Fruit fly (Drosophila melanogaster) whole organism, wandering third instar larva: ENCODE measurements around the gene Grl62b.

Experiments used
- Abd-B ChIP-seq: fragments of >200 bp; optimal IDR thresholded peaks from 2 replicates; lab custom pipeline; 2017; ENCODE audit warnings: missing biosample characterization, missing genetic modification characterization
- CG9705 ChIP-seq: fragments of 200-800 bp; sonication (Bioruptor generic); optimal IDR thresholded peaks from 2 replicates; lab custom pipeline; 2018; ENCODE audit warnings: missing biosample characterization, mild to moderate bottlenecking, missing genetic modification characterization
- CrebA ChIP-seq: fragments of 200-800 bp; sonication (Bioruptor generic); optimal IDR thresholded peaks from 2 replicates; lab custom pipeline; 2016; ENCODE audit warnings: missing biosample characterization, mild to moderate bottlenecking, missing genetic modification characterization, borderline replicate concordance
- Dfd ChIP-seq: fragments of >200 bp; optimal IDR thresholded peaks from 2 replicates; lab custom pipeline; 2017; ENCODE audit warnings: missing biosample characterization, missing genetic modification characterization
- Hnf4 ChIP-seq: fragments of 200-800 bp; sonication (Bioruptor generic); optimal IDR thresholded peaks from 2 replicates; lab custom pipeline; 2016; ENCODE audit warnings: missing biosample characterization, mild to moderate bottlenecking, missing genetic modification characterization
- Hr78 ChIP-seq: fragments of >200 bp; optimal IDR thresholded peaks from 2 replicates; lab custom pipeline; 2017; ENCODE audit warnings: missing biosample characterization, missing genetic modification characterization
- Hr83 ChIP-seq: fragments of 200-300 bp; sonication (Bioruptor generic); optimal IDR thresholded peaks from 2 replicates; lab custom pipeline; 2016; ENCODE audit warnings: missing biosample characterization, mild to moderate bottlenecking, missing genetic modification characterization, moderate library complexity; ENCODE audit not compliant: poor library complexity, severe bottlenecking
- Jra ChIP-seq: sonication (Bioruptor generic); optimal IDR thresholded peaks from 2 replicates; lab custom pipeline; 2016; ENCODE audit warnings: missing biosample characterization, missing genetic modification characterization
- Mio ChIP-seq: sonication (Bioruptor generic); optimal IDR thresholded peaks from 2 replicates; lab custom pipeline; 2016; ENCODE audit warnings: missing biosample characterization, missing genetic modification characterization
- Myc ChIP-seq: fragments of >200 bp; optimal IDR thresholded peaks from 2 replicates; lab custom pipeline; 2017
- N ChIP-seq: fragments of >200 bp; optimal IDR thresholded peaks from 2 replicates; lab custom pipeline; 2018; ENCODE audit warnings: missing biosample characterization, missing external identifiers, missing genetic modification characterization
- OdsH ChIP-seq: fragments of 200-800 bp; sonication (Bioruptor generic); optimal IDR thresholded peaks from 2 replicates; lab custom pipeline; 2016; ENCODE audit warnings: missing biosample characterization, mild to moderate bottlenecking, missing genetic modification characterization
- Rel ChIP-seq, 2 experiments: fragments of 200-800 bp; sonication (Bioruptor generic) in 1 of 2; optimal IDR thresholded peaks; 2 replicates in 1 of 2; 3 replicates in 1 of 2; lab custom pipeline; 2016 to 2019; ENCODE audit warnings: mild to moderate bottlenecking in 2 of 2, missing biosample characterization in 2 of 2, missing genetic modification characterization in 2 of 2, moderate library complexity in 1 of 2
- Sp1 ChIP-seq: fragments of 200-800 bp; sonication (Bioruptor generic); optimal IDR thresholded peaks from 3 replicates; lab custom pipeline; 2019; ENCODE audit warnings: missing biosample characterization, mild to moderate bottlenecking, missing genetic modification characterization, moderate library complexity
- Vsx2 ChIP-seq: fragments of 200-300, 225-300 bp; sonication (Bioruptor generic); optimal IDR thresholded peaks from 2 replicates; lab custom pipeline; 2018; ENCODE audit warnings: missing biosample characterization, missing genetic modification characterization; ENCODE audit not compliant: partially characterized antibody
- br ChIP-seq: fragments of 200-800 bp; sonication (Bioruptor generic); optimal IDR thresholded peaks from 2 replicates; lab custom pipeline; 2016; ENCODE audit warnings: missing biosample characterization, missing genetic modification characterization
- dl ChIP-seq, 2 experiments: fragments of 175-275, 200-275 bp in 1 of 2; fragments of 200-275 bp in 1 of 2; sonication (Bioruptor generic); optimal IDR thresholded peaks; lab custom pipeline; 2018; ENCODE audit warnings: mild to moderate bottlenecking in 2 of 2, missing biosample characterization in 2 of 2, missing genetic modification characterization in 2 of 2, moderate library complexity in 2 of 2; ENCODE audit not compliant: partially characterized antibody in 2 of 2, insufficient read depth in 1 of 2
- dmrt93B ChIP-seq: fragments of 200-800 bp; sonication (Bioruptor generic); optimal IDR thresholded peaks from 2 replicates; lab custom pipeline; 2018; ENCODE audit warnings: missing biosample characterization, mild to moderate bottlenecking, missing genetic modification characterization
- dsf ChIP-seq: sonication (Bioruptor generic); optimal IDR thresholded peaks from 2 replicates; lab custom pipeline; 2016; ENCODE audit warnings: missing biosample characterization, missing genetic modification characterization, borderline replicate concordance
- ey ChIP-seq: fragments of 200-800 bp; sonication (Bioruptor generic); optimal IDR thresholded peaks from 2 replicates; lab custom pipeline; 2016; ENCODE audit warnings: missing biosample characterization, missing genetic modification characterization
- foxo ChIP-seq, 2 experiments: fragments of 200-800 bp; sonication (Bioruptor generic); optimal IDR thresholded peaks; 2 replicates in 1 of 2; 3 replicates in 1 of 2; lab custom pipeline; 2016 to 2017; ENCODE audit warnings: missing biosample characterization in 2 of 2, missing genetic modification characterization in 2 of 2
- h ChIP-seq: fragments of 200-800 bp; sonication (Bioruptor generic); optimal IDR thresholded peaks from 3 replicates; lab custom pipeline; 2016; ENCODE audit warnings: missing biosample characterization, mild to moderate bottlenecking, missing genetic modification characterization
- jim ChIP-seq: fragments of 175-275, 200-325 bp; sonication (Bioruptor generic); optimal IDR thresholded peaks from 2 replicates; lab custom pipeline; 2016; ENCODE audit warnings: missing biosample characterization, mild to moderate bottlenecking, missing genetic modification characterization
- pan ChIP-seq: fragments of >200 bp; optimal IDR thresholded peaks from 2 replicates; lab custom pipeline; 2017
- psq ChIP-seq: fragments of 200-800 bp; sonication (Bioruptor generic); optimal IDR thresholded peaks from 3 replicates; lab custom pipeline; 2017; ENCODE audit warnings: missing biosample characterization, mild to moderate bottlenecking, missing genetic modification characterization, moderate library complexity
- rgr ChIP-seq: fragments of 200-800 bp; sonication (Bioruptor generic); optimal IDR thresholded peaks from 3 replicates; lab custom pipeline; 2016; ENCODE audit warnings: missing biosample characterization, mild to moderate bottlenecking, missing genetic modification characterization
- sage ChIP-seq: fragments of 200-800 bp; sonication (Bioruptor generic); optimal IDR thresholded peaks from 2 replicates; lab custom pipeline; 2016; ENCODE audit warnings: missing biosample characterization, mild to moderate bottlenecking, missing genetic modification characterization
- sv ChIP-seq: fragments of 200-800 bp; sonication (Bioruptor generic); optimal IDR thresholded peaks from 3 replicates; lab custom pipeline; 2016; ENCODE audit warnings: missing biosample characterization, missing genetic modification characterization
- tai ChIP-seq: sonication (Bioruptor generic); optimal IDR thresholded peaks from 2 replicates; lab custom pipeline; 2016; ENCODE audit warnings: missing biosample characterization, missing genetic modification characterization
- usp ChIP-seq: fragments of >200 bp; optimal IDR thresholded peaks from 2 replicates; lab custom pipeline; 2017; ENCODE audit warnings: missing biosample characterization, missing genetic modification characterization
- woc ChIP-seq: sonication (Bioruptor generic); optimal IDR thresholded peaks from 2 replicates; lab custom pipeline; 2016; ENCODE audit warnings: missing biosample characterization, mild to moderate bottlenecking, missing genetic modification characterization

Gene Grl62b

DNA sequence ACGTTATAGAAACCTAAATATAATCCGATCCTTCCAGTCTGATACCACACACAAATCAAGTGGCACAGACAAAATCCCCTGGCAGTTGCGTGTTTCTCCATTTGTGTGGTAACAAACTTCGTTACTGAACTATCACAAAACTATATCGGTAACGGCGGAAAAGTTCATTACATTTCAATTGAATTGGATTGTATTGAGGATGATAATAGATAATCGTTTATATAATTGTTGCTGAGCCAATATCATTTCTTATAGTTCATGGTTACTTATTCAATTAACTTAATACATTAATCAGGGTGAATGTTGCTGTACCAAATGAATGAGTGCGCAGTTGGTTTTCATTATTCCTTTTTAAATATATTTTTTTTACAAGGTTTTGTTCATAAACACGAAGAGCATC, at the start of gene Grl62b:
Grl62b (minus strand) TSS at position 101 of the 400 bp plus-strand sequence.
- TF ChIP-seq ey (GFP tag; lab: Kevin White, UChicago): no peak

DNA sequence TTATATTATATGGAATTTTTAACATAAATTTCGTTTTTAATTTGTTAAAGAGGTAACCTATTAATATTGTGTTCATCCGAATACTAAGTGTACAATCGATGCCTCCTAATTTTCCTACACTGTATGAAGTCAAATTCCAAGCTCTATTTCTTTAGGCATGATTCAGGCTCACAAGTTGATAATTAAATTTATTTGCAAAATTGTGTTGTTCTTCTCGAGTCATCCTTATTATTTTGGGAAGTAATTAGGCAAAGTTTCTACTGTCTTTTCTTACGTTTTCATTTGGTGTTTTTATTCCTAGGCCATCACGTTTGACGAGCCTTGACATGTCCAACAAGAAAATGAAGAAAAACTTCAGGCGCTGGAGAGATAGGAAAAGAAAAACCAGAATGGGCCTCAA, 14.9 kb upstream of the Grl62b start, which contains the start of gene CG42355:
CG42355 (minus strand) TSS at position 101 of the 400 bp plus-strand sequence.
- no peak for TF ChIP-seq OdsH (GFP tag; lab: Kevin White, UChicago)
- TF ChIP-seq tai (GFP tag; lab: Kevin White, UChicago): no peak
- TF ChIP-seq, all 38 proteins: peak for 0

DNA sequence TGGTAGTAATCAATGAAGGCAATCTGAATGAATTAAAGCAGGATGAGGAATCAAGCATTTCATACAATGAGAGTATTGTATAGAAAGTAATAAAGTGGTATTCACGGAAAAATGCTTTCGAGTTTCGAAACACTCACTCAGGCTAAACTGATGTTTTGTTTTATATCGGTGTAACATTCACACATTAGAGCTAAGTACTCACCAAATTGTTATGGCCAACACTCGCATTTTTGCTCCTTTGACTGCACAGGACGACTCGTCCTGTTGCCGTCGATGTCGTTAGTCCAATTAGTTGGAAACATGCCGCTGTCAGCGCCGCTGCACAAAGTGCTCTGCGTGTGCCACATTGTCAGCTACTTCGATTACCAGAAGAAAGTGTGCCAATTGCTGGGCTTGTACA, 3.5 kb upstream of the Grl62b start, which contains the start of gene Grl62c:
Grl62c (plus strand) TSS at position 301 of the 400 bp plus-strand sequence.
- TF ChIP-seq Hr83 (GFP tag; lab: Kevin White, UChicago): no peak
- TF ChIP-seq Hnf4: no peak
- TF ChIP-seq tai (GFP tag; lab: Kevin White, UChicago): no peak
- TF ChIP-seq woc (GFP tag; lab: Kevin White, UChicago): no peak
- no peak for TF ChIP-seq br (GFP tag; lab: Kevin White, UChicago)
- TF ChIP-seq foxo (GFP tag; optimal IDR thresholded peaks at IDR 0.05; lab: Kevin White, UChicago): no peak
- no peak for TF ChIP-seq psq (GFP tag; lab: Kevin White, UChicago)
- no peak for TF ChIP-seq Mio
- TF ChIP-seq OdsH (GFP tag; lab: Kevin White, UChicago): no peak
- TF ChIP-seq jim (GFP tag; lab: Kevin White, UChicago): no peak
- no peak for TF ChIP-seq Rel (GFP tag; optimal IDR thresholded peaks at IDR 0.05; lab: Kevin White, UChicago)
- TF ChIP-seq Rel (tag; optimal IDR thresholded peaks at IDR 0.05; lab: Kevin White, UChicago): no peak
- no peak for TF ChIP-seq Vsx2

DNA sequence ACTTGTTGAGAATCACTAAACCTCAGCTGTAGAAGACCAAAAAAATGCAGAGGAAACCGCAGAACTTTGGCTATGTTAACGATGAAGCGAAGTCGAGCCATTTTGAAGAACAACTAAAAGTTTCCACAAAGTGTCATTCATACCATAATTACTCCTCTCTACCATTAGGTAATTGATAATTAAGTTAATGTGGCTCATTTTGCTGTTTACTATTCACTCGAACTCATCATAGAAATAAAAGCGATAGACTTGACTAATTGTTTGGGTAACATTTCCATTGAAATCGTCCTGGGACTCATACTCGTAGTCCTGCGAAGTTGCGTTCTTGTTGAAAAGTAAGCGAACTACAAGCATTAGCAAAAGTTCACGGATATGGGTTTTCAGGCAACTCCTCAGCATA, 1.3 kb downstream of the Grl62b start, which contains the start of gene Grl62a:
Grl62a (minus strand) TSS at position 101 of the 400 bp plus-strand sequence.
- TF ChIP-seq sage (GFP tag; lab: Kevin White, UChicago) (no peak), Hr78 (GFP tag; lab: Kevin White, UChicago) (no peak), pan (lab: Kevin White, UChicago) (no peak), Myc (no peak), Dfd (no peak)

DNA sequence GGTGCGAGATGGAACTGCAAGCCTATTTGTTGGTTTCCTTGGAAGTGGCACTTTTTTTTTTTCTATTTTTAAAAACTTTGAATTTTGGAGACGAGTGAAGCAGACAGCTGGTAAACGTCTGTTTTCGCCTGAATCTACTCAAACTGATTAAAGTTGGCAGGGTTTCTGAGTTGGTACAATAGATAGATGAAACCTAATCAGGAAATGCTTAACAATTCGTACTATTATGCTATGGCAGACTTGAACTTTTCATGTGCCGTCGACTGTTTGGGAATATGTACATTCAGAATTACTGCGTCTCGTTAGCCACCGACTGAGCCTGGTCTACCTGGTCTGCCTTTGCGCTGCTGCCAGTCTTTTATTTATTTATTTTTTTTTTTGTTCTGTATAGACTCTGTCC, 17.6 kb downstream of the Grl62b start, which contains the start of gene CG42841:
CG42841 (minus strand) TSS at position 101 of the 400 bp plus-strand sequence.
- TF ChIP-seq Hr78 (GFP tag; lab: Kevin White, UChicago) (no peak), h (GFP tag; lab: Kevin White, UChicago) (no peak), OdsH (GFP tag; lab: Kevin White, UChicago) (no peak), Vsx2 (no peak), dsf (GFP tag; lab: Kevin White, UChicago) (no peak), Abd-B (no peak), foxo (GFP tag; optimal IDR thresholded peaks at IDR 0.05; lab: Kevin White, UChicago) (no peak), Sp1 (no peak), N (GFP tag; lab: Kevin White, UChicago) (no peak), dmrt93B (GFP tag; lab: Kevin White, UChicago) (no peak), CrebA (GFP tag; lab: Kevin White, UChicago) (no peak), CG9705 (GFP tag; lab: Kevin White, UChicago) (no peak)

DNA sequence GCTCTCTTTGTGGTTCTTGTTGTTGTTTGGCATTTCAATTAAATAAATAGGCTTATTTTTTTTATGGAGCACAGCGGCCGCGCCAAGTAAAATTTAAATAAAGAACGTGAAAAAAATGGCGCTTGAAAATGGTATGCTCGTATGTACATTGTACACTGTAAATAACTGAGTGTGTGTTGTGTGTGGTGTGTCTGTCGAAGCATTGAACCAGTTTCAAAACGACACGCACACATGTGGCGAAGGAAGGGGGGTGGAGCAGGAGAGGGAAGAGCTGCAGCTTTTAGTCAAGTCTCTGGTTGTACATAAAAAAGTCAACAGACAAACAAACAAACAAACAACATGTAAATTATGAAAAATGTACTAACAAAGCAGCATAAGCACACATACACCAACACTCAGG, 18.5 kb downstream of the Grl62b start:
- TF ChIP-seq usp (GFP tag; lab: Kevin White, UChicago) (no peak), Sp1 (no peak), Hnf4 (no peak), sv (no peak), sage (GFP tag; lab: Kevin White, UChicago) (no peak), Vsx2 (no peak), br (GFP tag; lab: Kevin White, UChicago) (no peak), N (GFP tag; lab: Kevin White, UChicago) (no peak), Hr78 (GFP tag; lab: Kevin White, UChicago) (no peak), rgr (GFP tag; lab: Kevin White, UChicago) (no peak), dsf (GFP tag; lab: Kevin White, UChicago) (no peak), Myc (no peak), Jra (GFP tag; lab: Kevin White, UChicago) (no peak), Mio (no peak), dl (GFP tag; optimal IDR thresholded peaks at IDR 0.05; lab: Kevin White, UChicago; ENCODE audit: insufficient read depth in 1 of 2, partially characterized antibody in 2 of 2) (no peak), psq (GFP tag; lab: Kevin White, UChicago) (no peak), pan (lab: Kevin White, UChicago) (no peak)
